Fruit fly (Drosophila melanogaster): ENCODE measurements around the gene CG11504.

DNA sequence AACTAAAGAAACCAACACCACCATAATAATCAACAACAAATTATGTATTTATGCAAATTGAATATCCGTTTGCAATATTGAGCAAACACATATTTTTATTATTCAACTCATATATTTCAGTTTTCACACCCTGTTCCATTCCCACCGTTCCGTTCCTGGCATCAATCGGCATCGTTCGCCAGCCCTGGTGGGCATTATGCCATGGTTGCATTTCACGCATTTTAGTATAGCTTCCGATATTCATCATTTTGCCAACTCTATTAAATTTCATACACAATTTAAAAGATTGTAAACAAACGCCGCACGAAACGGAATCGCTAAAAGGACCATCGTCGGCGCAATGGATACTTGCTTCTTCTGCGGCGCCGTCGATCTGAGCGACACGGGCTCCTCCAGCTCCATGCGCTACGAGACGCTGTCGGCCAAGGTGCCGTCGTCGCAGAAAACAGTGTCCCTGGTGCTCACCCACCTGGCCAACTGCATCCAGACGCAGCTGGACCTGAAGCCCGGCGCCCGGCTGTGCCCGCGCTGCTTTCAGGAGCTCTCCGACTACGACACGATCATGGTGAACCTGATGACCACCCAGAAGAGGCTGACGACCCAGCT lies 45.5 kb downstream of the CG11504 start, which contains the start of gene Sry-delta:
- peak; percentile 60 for TF ChIP-seq H2.0 (GFP tag; IDR thresholded peaks at IDR 0.05)
- TF ChIP-seq zfh2 (GFP tag; optimal IDR thresholded peaks at IDR 0.05): peak; percentile 95
- TF ChIP-seq CG13624 (GFP tag; optimal IDR thresholded peaks at IDR 0.05): peak; percentile 90
- TF ChIP-seq CG1832 (GFP tag; optimal IDR thresholded peaks at IDR 0.05): no peak
- no peak for TF ChIP-seq Deaf1 (tag; optimal IDR thresholded peaks at IDR 0.05)
- TF ChIP-seq CG1792 (GFP tag; optimal IDR thresholded peaks at IDR 0.05): peak; percentile 79
- peak; percentile 72 for TF ChIP-seq PHDP (tag; optimal IDR thresholded peaks at IDR 0.05)
- TF ChIP-seq trh (GFP tag; optimal IDR thresholded peaks at IDR 0.05): peak; percentile 75
- TF ChIP-seq CG14014 (GFP tag; IDR thresholded peaks at IDR 0.05): peak; percentile 61; the same call in 1 of the 2 replicates
- peak; percentile 59 for TF ChIP-seq dmrt11E (tag; optimal IDR thresholded peaks at IDR 0.05)
- TF ChIP-seq p53 (GFP tag; optimal IDR thresholded peaks at IDR 0.05): peak; percentile 87
- no peak for TF ChIP-seq sim (GFP tag; IDR thresholded peaks at IDR 0.05)
